Worm (Caenorhabditis elegans): ENCODE results near the gene T07A5.7.

The T07A5.7 gene

DNA sequence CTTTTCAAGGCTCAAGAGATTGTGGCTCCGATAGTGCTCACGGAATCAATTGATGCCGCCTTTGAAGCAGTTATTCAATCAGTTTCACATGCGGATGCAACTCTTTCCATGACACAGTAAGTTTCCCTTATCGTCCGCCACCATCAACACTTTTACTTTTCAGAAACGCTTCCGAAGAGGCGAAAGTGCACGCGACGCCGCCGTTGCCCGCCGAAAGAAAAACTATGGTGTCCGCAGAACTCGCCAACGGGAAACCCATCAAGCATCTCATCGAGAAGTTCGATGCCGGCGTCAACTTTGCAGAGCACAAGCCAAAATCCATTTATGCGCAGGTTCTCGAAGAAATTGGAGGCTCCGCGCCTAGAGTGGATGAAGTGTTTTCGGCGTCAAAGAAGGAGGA lies 42.5 kb upstream of the T07A5.7 start:
- TF ChIP-seq unc-120 (tag; optimal IDR thresholded peaks at IDR 0.05; ENCODE audit: poor library complexity, severe bottlenecking): no peak
- no peak for TF ChIP-seq ceh-83 (GFP tag; optimal IDR thresholded peaks at IDR 0.05)
- TF ChIP-seq zip-8 (tag; optimal IDR thresholded peaks at IDR 0.05): no peak
- TF ChIP-seq ztf-11 (tag; optimal IDR thresholded peaks at IDR 0.05): no peak
- no peak for TF ChIP-seq ceh-39 (tag; optimal IDR thresholded peaks at IDR 0.05)
- TF ChIP-seq lin-32 (GFP tag; optimal IDR thresholded peaks at IDR 0.05): no peak
- TF ChIP-seq elt-1 (tag; optimal IDR thresholded peaks at IDR 0.05; ENCODE audit: borderline replicate concordance, insufficient read depth): no peak
- TF ChIP-seq sem-2 (GFP tag; optimal IDR thresholded peaks at IDR 0.05): no peak
- TF ChIP-seq flh-1 (GFP tag; optimal IDR thresholded peaks at IDR 0.05): no peak
- no peak for TF ChIP-seq mls-2 (tag; optimal IDR thresholded peaks at IDR 0.05)
- no peak for TF ChIP-seq ces-1 (GFP tag; optimal IDR thresholded peaks at IDR 0.05)

DNA sequence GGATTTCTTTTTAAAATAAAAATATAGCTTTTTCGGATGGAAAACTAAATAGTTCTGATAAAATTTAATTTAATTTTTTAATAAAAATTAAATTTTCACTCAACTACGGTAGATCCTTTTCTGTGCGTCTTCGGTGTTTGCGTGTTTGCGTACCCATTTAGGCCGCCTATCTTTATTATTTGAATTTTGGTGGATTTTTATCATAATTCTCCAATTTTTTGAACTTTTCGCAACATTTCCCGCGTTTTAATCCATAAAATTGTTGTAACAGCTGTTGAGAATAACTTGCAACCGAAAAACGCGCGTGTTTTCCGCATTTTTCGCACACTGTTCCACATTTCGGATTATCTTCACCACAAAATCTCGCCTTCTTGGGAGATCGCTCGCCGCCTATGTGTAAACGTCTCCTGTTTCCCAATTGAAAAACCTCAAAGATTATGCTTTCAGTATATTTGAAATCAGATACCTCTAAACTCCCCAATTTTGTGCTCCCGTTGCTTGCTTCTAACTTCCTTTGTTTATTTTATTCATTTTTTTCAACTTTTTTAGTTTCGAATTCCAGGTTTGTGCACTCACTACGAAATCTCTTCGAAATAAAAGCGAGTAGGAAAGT lies 40.8 kb upstream of the T07A5.7 start, which contains the start of gene T07C4.3:
Gene T07C4.3 (plus strand): TSS at position 563 of the 613 bp plus-strand sequence.
- no peak for TF ChIP-seq pha-4 (tag; optimal IDR thresholded peaks at IDR 0.05)
- no peak for TF ChIP-seq ceh-83 (GFP tag; optimal IDR thresholded peaks at IDR 0.05)
- TF ChIP-seq unc-39 (tag; optimal IDR thresholded peaks at IDR 0.05): no peak
- TF ChIP-seq lsy-2 (tag; optimal IDR thresholded peaks at IDR 0.05): no peak
- TF ChIP-seq flh-1 (GFP tag; optimal IDR thresholded peaks at IDR 0.05): no peak
- no peak for TF ChIP-seq ham-2 (GFP tag; optimal IDR thresholded peaks at IDR 0.05)
- TF ChIP-seq snpc-4 (tag; optimal IDR thresholded peaks at IDR 0.05): no peak
- no peak for TF ChIP-seq elt-1 (tag; optimal IDR thresholded peaks at IDR 0.05; ENCODE audit: borderline replicate concordance, insufficient read depth)
- no peak for TF ChIP-seq nhr-12 (tag; optimal IDR thresholded peaks at IDR 0.05)

DNA sequence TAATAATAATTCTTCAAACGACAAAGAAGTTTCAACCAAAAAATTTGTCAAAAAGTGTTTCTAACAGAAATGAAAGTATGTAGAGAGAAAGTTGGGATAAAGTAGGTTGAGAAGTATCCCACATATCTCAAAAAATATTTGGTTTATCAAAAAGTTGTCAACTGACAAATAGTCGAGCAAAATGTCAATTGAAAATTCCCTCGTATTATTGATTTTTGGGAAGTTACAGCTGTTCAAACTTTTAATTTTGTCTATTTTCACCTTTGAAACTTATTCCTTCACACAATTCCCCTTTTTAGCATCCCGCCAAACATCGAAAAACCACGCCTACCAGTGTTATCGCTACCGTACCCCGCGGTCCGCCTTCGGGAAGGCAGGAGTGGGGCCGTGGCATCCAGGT lies 36.1 kb upstream of the T07A5.7 start, which contains the start of gene tbx-8:
Gene tbx-8 (plus strand): TSS at position 301 of the 400 bp plus-strand sequence.
- TF ChIP-seq blmp-1 (tag; optimal IDR thresholded peaks at IDR 0.05): no peak
- no peak for TF ChIP-seq nhr-76 (tag; optimal IDR thresholded peaks at IDR 0.05)
- TF ChIP-seq sem-2 (GFP tag; optimal IDR thresholded peaks at IDR 0.05): no peak

DNA sequence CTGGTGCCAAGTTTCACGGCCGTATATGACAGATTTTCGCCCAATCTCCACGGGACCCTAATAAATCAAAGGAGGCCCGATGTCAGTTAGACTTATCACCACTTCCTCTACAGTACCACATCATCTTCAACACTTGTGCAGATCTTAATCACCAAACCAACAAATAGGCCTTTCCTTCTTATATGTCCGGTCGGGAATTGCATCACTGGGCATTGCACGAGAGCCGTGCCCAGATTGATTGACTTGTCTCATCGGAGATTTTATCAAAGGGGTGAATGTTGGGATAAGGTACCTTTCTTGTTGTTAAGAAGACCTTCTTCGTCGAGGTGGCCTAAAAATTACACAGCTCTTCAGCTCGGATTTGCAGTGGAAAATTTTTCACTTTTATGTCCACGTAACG lies 33.8 kb upstream of the T07A5.7 start:
- TF ChIP-seq unc-62 (GFP tag; optimal IDR thresholded peaks at IDR 0.05) (peak; percentile 63), nhr-2 (tag; optimal IDR thresholded peaks at IDR 0.05) (peak; percentile 5), elt-1 (tag; optimal IDR thresholded peaks at IDR 0.05; ENCODE audit: borderline replicate concordance, insufficient read depth) (peak; percentile 83), M03D4.4 (tag; optimal IDR thresholded peaks at IDR 0.05) (no peak), nhr-76 (tag; optimal IDR thresholded peaks at IDR 0.05) (no peak), bed-3 (GFP tag; optimal IDR thresholded peaks at IDR 0.05) (no peak), flh-1 (GFP tag; optimal IDR thresholded peaks at IDR 0.05) (no peak), ces-1 (GFP tag; optimal IDR thresholded peaks at IDR 0.05) (no peak), sem-2 (GFP tag; optimal IDR thresholded peaks at IDR 0.05) (no peak)

DNA sequence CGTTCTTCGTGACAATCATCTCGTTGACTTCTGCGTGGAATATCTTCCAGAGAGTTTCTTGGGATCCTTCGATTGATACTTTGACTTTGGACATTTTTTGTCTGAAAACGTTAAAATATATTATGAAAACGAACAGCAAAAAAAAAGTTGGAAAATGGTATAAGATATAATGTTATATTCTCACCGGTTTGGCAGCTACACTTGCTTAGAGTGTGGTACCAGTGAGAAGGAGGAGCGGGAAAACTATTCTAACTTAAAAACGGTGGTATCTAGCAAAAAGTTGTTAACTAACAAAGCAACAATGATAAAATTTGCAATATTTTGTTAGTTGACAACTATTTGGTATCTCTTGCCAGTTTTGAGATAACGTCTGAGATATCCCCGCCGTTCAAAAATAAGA lies 30.8 kb upstream of the T07A5.7 start, which contains the start of gene tbx-9:
Gene tbx-9 (minus strand): TSS at position 101 of the 400 bp plus-strand sequence.
- TF ChIP-seq cnd-1 (tag; optimal IDR thresholded peaks at IDR 0.05) (no peak), drap-1 (GFP tag; optimal IDR thresholded peaks at IDR 0.05) (no peak), pha-4 (tag; optimal IDR thresholded peaks at IDR 0.05) (no peak), lin-13 (tag; optimal IDR thresholded peaks at IDR 0.05) (no peak), hlh-1 (tag; optimal IDR thresholded peaks at IDR 0.05) (no peak), sptf-1 (tag; optimal IDR thresholded peaks at IDR 0.05) (no peak), nhr-237 (tag; optimal IDR thresholded peaks at IDR 0.05) (no peak), ces-1 (GFP tag; optimal IDR thresholded peaks at IDR 0.05) (no peak), sem-2 (GFP tag; optimal IDR thresholded peaks at IDR 0.05) (no peak), bed-3 (GFP tag; optimal IDR thresholded peaks at IDR 0.05) (no peak), nhr-12 (tag; optimal IDR thresholded peaks at IDR 0.05) (no peak), lin-32 (GFP tag; optimal IDR thresholded peaks at IDR 0.05) (no peak), snpc-4 (tag; optimal IDR thresholded peaks at IDR 0.05) (no peak), ceh-43 (GFP tag; optimal IDR thresholded peaks at IDR 0.05) (no peak), mls-2 (tag; optimal IDR thresholded peaks at IDR 0.05) (no peak), nhr-2 (tag; optimal IDR thresholded peaks at IDR 0.05) (no peak), elt-3 (tag; optimal IDR thresholded peaks at IDR 0.05) (no peak), ceh-39 (tag; optimal IDR thresholded peaks at IDR 0.05) (no peak), ceh-83 (GFP tag; optimal IDR thresholded peaks at IDR 0.05) (no peak), blmp-1 (tag; optimal IDR thresholded peaks at IDR 0.05) (no peak)
